Worm (Caenorhabditis elegans) whole organism, L4/young adult: ENCODE results near the gene F53F4.12.

Experiments
- W03F9.2 ChIP-seq: fragments of 150-350 bp; optimal IDR thresholded peaks from 2 replicates; lab custom pipeline; 2014; ENCODE audit warnings: missing biosample characterization, missing genetic modification characterization
- dao-5 ChIP-seq: sonication (generic microtip); optimal IDR thresholded peaks from 2 replicates; lab custom pipeline; 2016; ENCODE audit warnings: missing genotype, missing genetic modification characterization, moderate library complexity, missing compliant biosample characterization
- him-1 ChIP-seq: sonication (generic microtip); optimal IDR thresholded peaks from 2 replicates; lab custom pipeline; 2016; ENCODE audit warnings: missing genotype, missing genetic modification reagents, missing genetic modification characterization, missing compliant biosample characterization

- TF ChIP-seq W03F9.2 (tag; lab: Kevin White, UChicago) (no peak), him-1 (tag; lab: Kevin White, UChicago) (no peak), dao-5 (no peak)
Observed at ce11 chrV:13656346-13657254, 30.8 kb downstream of the F53F4.12 start.
